Worm (Caenorhabditis elegans) whole organism, mixed stage, embryonic: ENCODE results near the gene srg-21.
A peak's percentile ranks its signal among the peaks of the same experiment; 100 is the strongest.

ENCODE experiments used
- elt-1 ChIP-seq: sonication (generic microtip); optimal IDR thresholded peaks from 2 replicates; lab custom pipeline; 2017; ENCODE audit warnings: missing genetic modification characterization, mild to moderate bottlenecking, missing compliant biosample characterization, antibody characterized with exemption, moderate library complexity, borderline replicate concordance; ENCODE audit not compliant: insufficient read depth
- hlh-1 ChIP-seq: fragments of 150-350 bp; optimal IDR thresholded peaks from 2 replicates; lab custom pipeline; 2014; ENCODE audit warnings: missing biosample characterization, missing genetic modification reagents, missing genetic modification characterization
- lsy-2 ChIP-seq: fragments of 150-350 bp; optimal IDR thresholded peaks from 2 replicates; lab custom pipeline; 2014; ENCODE audit warnings: missing biosample characterization, missing genetic modification characterization
- nhr-76 ChIP-seq: sonication (generic microtip); optimal IDR thresholded peaks from 2 replicates; lab custom pipeline; 2017; ENCODE audit warnings: missing biosample characterization, missing genetic modification characterization
- unc-62 ChIP-seq: fragments of 150-350 bp; optimal IDR thresholded peaks from 2 replicates; lab custom pipeline; 2014; ENCODE audit warnings: missing biosample characterization, missing genetic modification reagents, missing genetic modification characterization

ce11 chrII:3076915-3077314, 14.3 kb downstream of the srg-21 start, which contains the start of gene Y25C1A.8:
- peak; percentile 99 for TF ChIP-seq lsy-2 (tag; lab: Kevin White, UChicago)
- TF ChIP-seq unc-62 = peak; percentile 30
- no peak for TF ChIP-seq hlh-1 (tag; lab: Kevin White, UChicago)
- TF ChIP-seq nhr-76 = no peak
- peak; percentile 31 for TF ChIP-seq elt-1
